Worm (Caenorhabditis elegans) whole organism, L1 larva: ENCODE measurements around the gene srx-21.

Source experiments
- ama-1 ChIP-seq: fragments of 150-350 bp; optimal IDR thresholded peaks from 2 replicates; lab custom pipeline; 2014
- egl-27 ChIP-seq, 2 experiments: fragments of 150-350 bp in 1 of 2; sonication (generic microtip); optimal IDR thresholded peaks; 3 replicates each; lab custom pipeline; 2017 to 2018; ENCODE audit warnings: missing biosample characterization in 2 of 2, missing genetic modification characterization in 2 of 2, missing genetic modification reagents in 2 of 2
- mdl-1 ChIP-seq, 2 experiments: fragments of 150-350 bp; optimal IDR thresholded peaks; 2 replicates each; lab custom pipeline; 2014 to 2017; ENCODE audit warnings: missing biosample characterization in 2 of 2, missing genetic modification characterization in 2 of 2, inconsistent platforms in 1 of 2
- unc-62 ChIP-seq: fragments of 150-350 bp; optimal IDR thresholded peaks from 2 replicates; lab custom pipeline; 2014; ENCODE audit warnings: missing biosample characterization, missing genetic modification reagents, missing genetic modification characterization

- TF ChIP-seq mdl-1 (tag; optimal IDR thresholded peaks at IDR 0.05; lab: Kevin White, UChicago) = peak in 1 of 2 experiments; percentile 85
- TF ChIP-seq unc-62 (GFP tag; lab: Kevin White, UChicago) = no peak
- TF ChIP-seq egl-27 (tag; optimal IDR thresholded peaks at IDR 0.05; lab: Kevin White, UChicago) = no peak
- peak; percentile 89 for TF ChIP-seq ama-1
These were observed 50.9 kb downstream of the srx-21 start, which contains the start of the genes icl-1 and srh-2 for ce11 chrV:727484-728351.
